Worm (Caenorhabditis elegans) whole organism, L1 larva: Measurements from ENCODE around the gene npl-4.1.

Experiments
- C16A3.4 ChIP-seq: fragments of 150-350 bp; optimal IDR thresholded peaks from 2 replicates; lab custom pipeline; 2014; ENCODE audit warnings: missing biosample characterization, missing genetic modification characterization
- C34B4.2 ChIP-seq: sonication (generic microtip); optimal IDR thresholded peaks from 2 replicates; lab custom pipeline; 2017; ENCODE audit warnings: mild to moderate bottlenecking, missing genetic modification characterization, missing compliant biosample characterization
- F16B12.6 ChIP-seq: fragments of 150-350 bp; optimal IDR thresholded peaks from 2 replicates; lab custom pipeline; 2014; ENCODE audit warnings: missing biosample characterization, missing genetic modification characterization
- Y116A8C.19 ChIP-seq: sonication (generic microtip); optimal IDR thresholded peaks from 2 replicates; lab custom pipeline; 2016; ENCODE audit warnings: missing compliant biosample characterization, missing genetic modification characterization, borderline replicate concordance
- alr-1 ChIP-seq: fragments of 200-800 bp; sonication (Bioruptor generic); optimal IDR thresholded peaks from 2 replicates; lab custom pipeline; 2018; ENCODE audit warnings: borderline replicate concordance, mild to moderate bottlenecking, missing genetic modification characterization, missing compliant biosample characterization
- aly-2 ChIP-seq: fragments of 150-350 bp; optimal IDR thresholded peaks from 2 replicates; lab custom pipeline; 2014; ENCODE audit warnings: missing biosample characterization, missing genetic modification characterization
- ama-1 ChIP-seq: fragments of 150-350 bp; optimal IDR thresholded peaks from 2 replicates; lab custom pipeline; 2014
- blmp-1 ChIP-seq: fragments of 150-350 bp; optimal IDR thresholded peaks from 2 replicates; lab custom pipeline; 2014; ENCODE audit warnings: missing biosample characterization, missing genetic modification characterization
- ceh-63 ChIP-seq: fragments of 200-800 bp; sonication (Bioruptor generic); optimal IDR thresholded peaks from 2 replicates; lab custom pipeline; 2018; ENCODE audit warnings: mild to moderate bottlenecking, missing genetic modification characterization, missing compliant biosample characterization
- ceh-82 ChIP-seq, 3 experiments: fragments of 150-350 bp in 1 of 3; sonication (generic microtip) in 2 of 3; optimal IDR thresholded peaks; 2 replicates each; lab custom pipeline; 2014 to 2017; ENCODE audit warnings: missing biosample characterization in 3 of 3, missing genetic modification characterization in 3 of 3
- ceh-88 ChIP-seq: fragments of 200-800 bp; sonication (Bioruptor generic); IDR thresholded peaks from 2 replicates; pipeline ENCODE4 v1.3.6; 2022; ENCODE audit warnings: missing genetic modification characterization, missing compliant biosample characterization
- efl-3 ChIP-seq: fragments of 200-800 bp; sonication (Bioruptor generic); optimal IDR thresholded peaks from 2 replicates; lab custom pipeline; 2018; ENCODE audit warnings: mild to moderate bottlenecking, missing genetic modification characterization, missing compliant biosample characterization
- egl-27 ChIP-seq, 2 experiments: fragments of 150-350 bp in 1 of 2; sonication (generic microtip); optimal IDR thresholded peaks; 3 replicates each; lab custom pipeline; 2017 to 2018; ENCODE audit warnings: missing biosample characterization in 2 of 2, missing genetic modification characterization in 2 of 2, missing genetic modification reagents in 2 of 2
- elt-2 ChIP-seq: sonication (generic microtip); optimal IDR thresholded peaks from 2 replicates; lab custom pipeline; 2016; ENCODE audit warnings: missing genetic modification characterization, mild to moderate bottlenecking, inconsistent platforms, missing compliant biosample characterization, missing genetic modification reagents
- elt-3 ChIP-seq, 6 experiments: fragments of 150-350 bp in 1 of 6; sonication (generic microtip); optimal IDR thresholded peaks; 2 replicates each; lab custom pipeline; 2017 to 2018; ENCODE audit warnings: missing biosample characterization in 6 of 6, missing genetic modification characterization in 6 of 6, inconsistent platforms in 1 of 6
- ets-5 ChIP-seq: fragments of 200-800 bp; sonication (Bioruptor generic); IDR thresholded peaks from 2 replicates; pipeline ENCODE4 v1.3.6; 2022; ENCODE audit warnings: missing genetic modification characterization, missing compliant biosample characterization
- fkh-8 ChIP-seq: sonication (generic microtip); optimal IDR thresholded peaks from 2 replicates; lab custom pipeline; 2016; ENCODE audit warnings: mild to moderate bottlenecking, missing genetic modification characterization, missing compliant biosample characterization
- hlh-4 ChIP-seq: sonication (generic microtip); optimal IDR thresholded peaks from 2 replicates; lab custom pipeline; 2016; ENCODE audit warnings: mild to moderate bottlenecking, missing genetic modification characterization, missing compliant biosample characterization
- lin-13 ChIP-seq: fragments of 150-350 bp; optimal IDR thresholded peaks from 2 replicates; lab custom pipeline; 2014; ENCODE audit warnings: missing biosample characterization, missing genetic modification reagents, missing genetic modification characterization
- lin-14 ChIP-seq: fragments of 200-800 bp; sonication (Bioruptor generic); optimal IDR thresholded peaks from 2 replicates; lab custom pipeline; 2018; ENCODE audit warnings: mild to moderate bottlenecking, missing genetic modification characterization, moderate library complexity, missing compliant biosample characterization
- lin-35 ChIP-seq, 2 experiments: fragments of 150-350 bp; optimal IDR thresholded peaks; 2 replicates each; lab custom pipeline; 2014; ENCODE audit warnings: missing biosample characterization in 2 of 2, missing genetic modification characterization in 2 of 2, missing genetic modification reagents in 2 of 2
- lin-39 ChIP-seq: fragments of 150-350 bp; optimal IDR thresholded peaks from 2 replicates; lab custom pipeline; 2014; ENCODE audit warnings: missing biosample characterization, missing genetic modification reagents, missing genetic modification characterization
- lir-3 ChIP-seq: sonication (generic microtip); optimal IDR thresholded peaks from 2 replicates; lab custom pipeline; 2016; ENCODE audit warnings: mild to moderate bottlenecking, missing genetic modification characterization, moderate library complexity, missing compliant biosample characterization; ENCODE audit not compliant: poor library complexity
- lsy-2 ChIP-seq, 2 experiments: fragments of 150-350 bp; optimal IDR thresholded peaks; 2 replicates each; lab custom pipeline; 2014; ENCODE audit warnings: missing biosample characterization in 2 of 2, missing genetic modification characterization in 2 of 2
- mef-2 ChIP-seq: fragments of 150-350 bp; optimal IDR thresholded peaks from 2 replicates; lab custom pipeline; 2014; ENCODE audit warnings: missing biosample characterization, missing genetic modification characterization
- mep-1 ChIP-seq: fragments of 150-350 bp; optimal IDR thresholded peaks from 2 replicates; lab custom pipeline; 2014; ENCODE audit warnings: missing biosample characterization, missing genetic modification characterization
- nhr-11 ChIP-seq: fragments of 150-350 bp; optimal IDR thresholded peaks from 2 replicates; lab custom pipeline; 2014; ENCODE audit warnings: missing biosample characterization, missing genetic modification characterization
- nhr-12 ChIP-seq: sonication (generic microtip); optimal IDR thresholded peaks from 2 replicates; lab custom pipeline; 2017; ENCODE audit warnings: missing biosample characterization, missing genetic modification characterization
- nhr-19 ChIP-seq: fragments of 200-800 bp; sonication (Bioruptor generic); conservative IDR thresholded peaks from 2 replicates; pipeline ENCODE4 v1.3.6; 2022; ENCODE audit warnings: missing genetic modification characterization, missing compliant biosample characterization
- nhr-20 ChIP-seq: sonication (generic microtip); optimal IDR thresholded peaks from 2 replicates; lab custom pipeline; 2016; ENCODE audit warnings: mild to moderate bottlenecking, missing genetic modification characterization, missing compliant biosample characterization
- nhr-28 ChIP-seq: fragments of 150-350 bp; optimal IDR thresholded peaks from 2 replicates; lab custom pipeline; 2014; ENCODE audit warnings: missing biosample characterization, missing genetic modification characterization
- nhr-47 ChIP-seq: sonication (generic microtip); optimal IDR thresholded peaks from 2 replicates; lab custom pipeline; 2016; ENCODE audit warnings: mild to moderate bottlenecking, missing genetic modification characterization, moderate library complexity, missing compliant biosample characterization
- nhr-71 ChIP-seq: sonication (generic microtip); optimal IDR thresholded peaks from 2 replicates; lab custom pipeline; 2016; ENCODE audit warnings: mild to moderate bottlenecking, missing genetic modification characterization, moderate library complexity, missing compliant biosample characterization
- nhr-84 ChIP-seq: sonication (generic microtip); optimal IDR thresholded peaks from 2 replicates; lab custom pipeline; 2017; ENCODE audit warnings: missing biosample characterization, missing genetic modification characterization
- nhr-85 ChIP-seq: sonication (generic microtip); peaks from one replicate; lab custom pipeline; 2016; ENCODE audit warnings: missing genetic modification characterization, inconsistent platforms, missing compliant biosample characterization
- nhr-90 ChIP-seq: sonication (generic microtip); optimal IDR thresholded peaks from 2 replicates; lab custom pipeline; 2016; ENCODE audit warnings: mild to moderate bottlenecking, missing genetic modification characterization, missing compliant biosample characterization; ENCODE audit not compliant: poor library complexity
- pag-3 ChIP-seq: sonication (generic microtip); optimal IDR thresholded peaks from 2 replicates; lab custom pipeline; 2017; ENCODE audit warnings: missing genetic modification characterization, mild to moderate bottlenecking, missing compliant biosample characterization, antibody characterized with exemption, borderline replicate concordance; ENCODE audit not compliant: insufficient read depth
- pax-3 ChIP-seq: fragments of 200-800 bp; sonication (Bioruptor generic); optimal IDR thresholded peaks from 2 replicates; lab custom pipeline; 2018; ENCODE audit warnings: mild to moderate bottlenecking, missing genetic modification characterization, moderate library complexity, missing compliant biosample characterization
- rnt-1 ChIP-seq: sonication (generic microtip); optimal IDR thresholded peaks from 2 replicates; lab custom pipeline; 2016; ENCODE audit warnings: mild to moderate bottlenecking, missing genetic modification characterization, moderate library complexity, missing compliant biosample characterization
- skn-1 ChIP-seq: fragments of 150-350 bp; optimal IDR thresholded peaks from 2 replicates; lab custom pipeline; 2014; ENCODE audit warnings: missing biosample characterization, missing genetic modification characterization
- snu-23 ChIP-seq: sonication (generic microtip); optimal IDR thresholded peaks from 2 replicates; lab custom pipeline; 2016; ENCODE audit warnings: missing genetic modification characterization, missing compliant biosample characterization
- sptf-1 ChIP-seq: fragments of 150-350 bp; optimal IDR thresholded peaks from 2 replicates; lab custom pipeline; 2014; ENCODE audit warnings: missing biosample characterization, missing genetic modification characterization
- sup-37 ChIP-seq: fragments of 200-800 bp; sonication (Bioruptor generic); optimal IDR thresholded peaks from 2 replicates; lab custom pipeline; 2018; ENCODE audit warnings: mild to moderate bottlenecking, missing genetic modification characterization, missing compliant biosample characterization
- swsn-7 ChIP-seq: sonication (generic microtip); optimal IDR thresholded peaks from 2 replicates; lab custom pipeline; 2016; ENCODE audit warnings: missing genetic modification characterization, missing compliant biosample characterization
- tbx-2 ChIP-seq: sonication (generic microtip); optimal IDR thresholded peaks from 2 replicates; lab custom pipeline; 2016; ENCODE audit warnings: missing genetic modification characterization, missing compliant biosample characterization
- tlp-1 ChIP-seq: fragments of 150-350 bp; optimal IDR thresholded peaks from 2 replicates; lab custom pipeline; 2014; ENCODE audit warnings: missing biosample characterization, missing genetic modification characterization
- unc-130 ChIP-seq: fragments of 150-350 bp; optimal IDR thresholded peaks from 2 replicates; lab custom pipeline; 2017; ENCODE audit warnings: missing biosample characterization, missing genetic modification characterization, inconsistent platforms
- unc-62 ChIP-seq: fragments of 150-350 bp; optimal IDR thresholded peaks from 2 replicates; lab custom pipeline; 2014; ENCODE audit warnings: missing biosample characterization, missing genetic modification reagents, missing genetic modification characterization
- unc-86 ChIP-seq: sonication (generic microtip); optimal IDR thresholded peaks from 2 replicates; lab custom pipeline; 2016; ENCODE audit warnings: missing genetic modification characterization, missing compliant biosample characterization
- unc-98 ChIP-seq: fragments of 200-800 bp; sonication (Bioruptor generic); IDR thresholded peaks from 2 replicates; pipeline ENCODE4 v1.3.6; 2022; ENCODE audit warnings: missing genetic modification characterization, missing compliant biosample characterization
- xbp-1 ChIP-seq: sonication (generic microtip); optimal IDR thresholded peaks from 2 replicates; lab custom pipeline; 2016; ENCODE audit warnings: missing genetic modification characterization, missing compliant biosample characterization
- zag-1 ChIP-seq: fragments of 150-350 bp; optimal IDR thresholded peaks from 2 replicates; lab custom pipeline; 2014; ENCODE audit warnings: missing biosample characterization, missing genetic modification characterization
- ztf-11 ChIP-seq, 2 experiments: sonication (generic microtip); optimal IDR thresholded peaks; 2 replicates each; lab custom pipeline; 2016 to 2017; ENCODE audit warnings: missing genetic modification characterization in 2 of 2, missing biosample characterization in 1 of 2, missing compliant biosample characterization in 1 of 2
- ztf-4 ChIP-seq: fragments of 150-350 bp; optimal IDR thresholded peaks from 2 replicates; lab custom pipeline; 2014; ENCODE audit warnings: missing biosample characterization, missing genetic modification characterization

Gene npl-4.1

ce11 chrII:5619298-5619697, 11.9 kb upstream of the npl-4.1 start, which contains the start of gene dhs-6:
dhs-6 (minus strand) TSS chrII:5619319.
- peak; percentile 56 for TF ChIP-seq nhr-85 (tag; lab: Kevin White, UChicago)
- no peak for TF ChIP-seq nhr-47 (tag; lab: Kevin White, UChicago)
- peak; percentile 18 for TF ChIP-seq lin-14
- no peak for TF ChIP-seq skn-1 (tag; lab: Kevin White, UChicago)
- peak in 2 of 6 experiments; percentile 6 to 18 for TF ChIP-seq elt-3 (tag; optimal IDR thresholded peaks at IDR 0.05; lab: Kevin White, UChicago)
- no peak for TF ChIP-seq mef-2 (tag; lab: Kevin White, UChicago)
- peak; percentile 20 for TF ChIP-seq elt-2 (tag; lab: Kevin White, UChicago)
- TF ChIP-seq egl-27 (tag; optimal IDR thresholded peaks at IDR 0.05; lab: Kevin White, UChicago), result no peak
- no peak for TF ChIP-seq efl-3 (GFP tag; lab: Kevin White, UChicago)
- TF ChIP-seq pax-3, result no peak
- no peak for TF ChIP-seq ztf-4 (tag; lab: Kevin White, UChicago)
- no peak for TF ChIP-seq lin-35 (GFP tag; optimal IDR thresholded peaks at IDR 0.05; lab: Kevin White, UChicago)
- no peak for TF ChIP-seq alr-1 (tag; lab: Kevin White, UChicago)
- no peak for TF ChIP-seq nhr-28 (tag; lab: Kevin White, UChicago)
- no peak for TF ChIP-seq sup-37
- peak; percentile 15 for TF ChIP-seq C16A3.4
- no peak for TF ChIP-seq swsn-7 (tag; lab: Kevin White, UChicago)
- no peak for TF ChIP-seq tlp-1
- peak; percentile 77 for TF ChIP-seq nhr-20 (tag; lab: Kevin White, UChicago)
- no peak for TF ChIP-seq zag-1 (tag; lab: Kevin White, UChicago)
- TF ChIP-seq mep-1 (tag; lab: Kevin White, UChicago), result no peak
- TF ChIP-seq nhr-90 (tag; lab: Kevin White, UChicago), result no peak
- no peak for TF ChIP-seq ceh-63 (GFP tag; lab: Kevin White, UChicago)
- no peak for TF ChIP-seq ceh-82 (tag; optimal IDR thresholded peaks at IDR 0.05; lab: Kevin White, UChicago)
- TF ChIP-seq C34B4.2, result no peak
- no peak for TF ChIP-seq fkh-8 (tag; lab: Kevin White, UChicago)
- TF ChIP-seq ets-5, result no peak
- TF ChIP-seq rnt-1 (tag; lab: Kevin White, UChicago), result no peak
- no peak for TF ChIP-seq ztf-11 (tag; optimal IDR thresholded peaks at IDR 0.05; lab: Kevin White, UChicago)
- TF ChIP-seq ama-1 (lab: Kevin White, UChicago), result no peak
- TF ChIP-seq hlh-4, result no peak
- TF ChIP-seq sptf-1 (tag; lab: Kevin White, UChicago), result no peak
- no peak for TF ChIP-seq unc-130 (tag; lab: Kevin White, UChicago)
- TF ChIP-seq nhr-84 (tag; lab: Kevin White, UChicago), result no peak
- TF ChIP-seq F16B12.6 (tag; lab: Kevin White, UChicago), result no peak
- TF ChIP-seq unc-98, result no peak
- no peak for TF ChIP-seq tbx-2 (tag; lab: Kevin White, UChicago)
- TF ChIP-seq lin-39 (tag; lab: Kevin White, UChicago), result no peak
- no peak for TF ChIP-seq lin-13
- TF ChIP-seq nhr-11, result no peak
- TF ChIP-seq xbp-1 (tag; lab: Kevin White, UChicago), result no peak
- TF ChIP-seq Y116A8C.19 (tag; lab: Kevin White, UChicago), result no peak
- TF ChIP-seq lsy-2 (tag; optimal IDR thresholded peaks at IDR 0.05; lab: Kevin White, UChicago), result peak in 1 of 2 experiments; percentile 6
- peak; percentile 1 for TF ChIP-seq snu-23 (GFP tag; lab: Kevin White, UChicago)
- no peak for TF ChIP-seq ceh-88 (GFP tag; lab: Robert Waterston, UW)
- TF ChIP-seq nhr-71, result peak; percentile 13
- no peak for TF ChIP-seq nhr-19 (GFP tag; lab: Robert Waterston, UW)
- peak; percentile 58 for TF ChIP-seq blmp-1 (tag; lab: Kevin White, UChicago)
- TF ChIP-seq unc-62 (GFP tag; lab: Kevin White, UChicago), result no peak
- TF ChIP-seq unc-86 (tag; lab: Kevin White, UChicago), result no peak
- TF ChIP-seq lir-3 (tag; lab: Kevin White, UChicago), result no peak
- TF ChIP-seq nhr-12, result no peak
- TF ChIP-seq aly-2, result no peak
- no peak for TF ChIP-seq pag-3 (tag; lab: Kevin White, UChicago)
